Fruit fly (Drosophila melanogaster): ENCODE measurements around the gene CG32988.

Gene CG32988

dm6 chr2L:8845931-8846330, 18.7 kb upstream of the CG32988 start (continued):
- TF ChIP-seq Asciz (GFP tag; optimal IDR thresholded peaks at IDR 0.05) = peak; percentile 67
- TF ChIP-seq dmrt11E (tag; optimal IDR thresholded peaks at IDR 0.05) = peak; percentile 74
- no peak for TF ChIP-seq Eip74EF (GFP tag; optimal IDR thresholded peaks at IDR 0.05)
- TF ChIP-seq CG34376 (GFP tag; optimal IDR thresholded peaks at IDR 0.05) = no peak
- no peak for TF ChIP-seq CG8478 (optimal IDR thresholded peaks at IDR 0.05)
- peak; percentile 53 for TF ChIP-seq CG18262 (tag; optimal IDR thresholded peaks at IDR 0.05)
- TF ChIP-seq cg (GFP tag; optimal IDR thresholded peaks at IDR 0.05) = no peak
- TF ChIP-seq CG8290 (GFP tag; optimal IDR thresholded peaks at IDR 0.05) = peak; percentile 37
- peak; percentile 73 to 78 for TF ChIP-seq CG8290 (tag; optimal IDR thresholded peaks at IDR 0.05)
- TF ChIP-seq seq (GFP tag; IDR thresholded peaks at IDR 0.05) = peak; percentile 44; the same call in 1 of the 2 replicates
- no peak; the same call in 2 of the 3 replicates for TF ChIP-seq CG11560 (tag; IDR thresholded peaks at IDR 0.05)
- TF ChIP-seq CG12299 (tag; optimal IDR thresholded peaks at IDR 0.05) = peak; percentile 64
- peak; percentile 63 for TF ChIP-seq CG13624 (GFP tag; optimal IDR thresholded peaks at IDR 0.05)
- peak; percentile 49 for TF ChIP-seq B-H2 (GFP tag; optimal IDR thresholded peaks at IDR 0.05)
- TF ChIP-seq CG14014 (GFP tag; IDR thresholded peaks at IDR 0.05) = peak; percentile 51; the same call in 1 of the 2 replicates
- no peak for TF ChIP-seq CG13894 (tag; optimal IDR thresholded peaks at IDR 0.05)
- TF ChIP-seq Spps (tag; optimal IDR thresholded peaks at IDR 0.05) = peak; percentile 43
- no peak for TF ChIP-seq CG16813 (GFP tag; IDR thresholded peaks at IDR 0.05; ENCODE audit: partially characterized antibody)
- peak; percentile 74 for TF ChIP-seq CG11723 (GFP tag; optimal IDR thresholded peaks at IDR 0.05)
- no peak for TF ChIP-seq dysf (GFP tag; IDR thresholded peaks at IDR 0.05)
- TF ChIP-seq Neu2 (GFP tag; optimal IDR thresholded peaks at IDR 0.05; ENCODE audit: borderline replicate concordance) = peak; percentile 86
- TF ChIP-seq h (optimal IDR thresholded peaks at IDR 0.05) = no peak
- peak; percentile 58 for TF ChIP-seq Fer3 (tag; optimal IDR thresholded peaks at IDR 0.05)
- peak; percentile 96 for TF ChIP-seq Med (GFP tag)
- TF ChIP-seq Drgx (GFP tag; IDR thresholded peaks at IDR 0.05) = no peak
- peak; percentile 50 for TF ChIP-seq CG12104 (GFP tag; optimal IDR thresholded peaks at IDR 0.05)
- TF ChIP-seq p53 (GFP tag; optimal IDR thresholded peaks at IDR 0.05) = peak; percentile 32
- TF ChIP-seq CG6689 (GFP tag; IDR thresholded peaks at IDR 0.05) = peak; percentile 24; the same call in 1 of the 2 replicates
- peak; percentile 46; the same call in 1 of the 2 replicates for TF ChIP-seq CG16779 (GFP tag; IDR thresholded peaks at IDR 0.05)
- TF ChIP-seq Adf1 (GFP tag; IDR thresholded peaks at IDR 0.05) = no peak
- TF ChIP-seq gro (GFP tag; optimal IDR thresholded peaks at IDR 0.05) = peak; percentile 40
- peak; percentile 79 for TF ChIP-seq bab2 (GFP tag; optimal IDR thresholded peaks at IDR 0.05)
- peak in 1 of 2 experiments; percentile 82 for TF ChIP-seq bsh (GFP tag; optimal IDR thresholded peaks at IDR 0.05)
- peak; percentile 56 for TF ChIP-seq CG18764 (GFP tag; optimal IDR thresholded peaks at IDR 0.05)
- peak; percentile 46 for TF ChIP-seq CG10979 (tag; optimal IDR thresholded peaks at IDR 0.05)
- peak; percentile 33; the same call in 1 of the 2 replicates for TF ChIP-seq stc (GFP tag; IDR thresholded peaks at IDR 0.05)
- TF ChIP-seq row (GFP tag; IDR thresholded peaks at IDR 0.05) = no peak
- TF ChIP-seq CG3065 (GFP tag; optimal IDR thresholded peaks at IDR 0.05) = peak; percentile 85
- no peak for TF ChIP-seq GATAe (GFP tag; conservative IDR thresholded peaks at IDR 0.05)
- no peak for TF ChIP-seq CG7357 (GFP tag; IDR thresholded peaks at IDR 0.05)
- peak; percentile 52 for TF ChIP-seq CG10654 (GFP tag; optimal IDR thresholded peaks at IDR 0.05)
- TF ChIP-seq CG17361 (GFP tag; IDR thresholded peaks at IDR 0.05) = peak; percentile 48; the same call in 1 of the 3 replicates
- TF ChIP-seq CG10267 (tag; optimal IDR thresholded peaks at IDR 0.05) = peak; percentile 30
- TF ChIP-seq stwl (tag; optimal IDR thresholded peaks at IDR 0.05) = peak; percentile 40
- peak; percentile 46; the same call in 1 of the 2 replicates for TF ChIP-seq E2f2 (GFP tag; IDR thresholded peaks at IDR 0.05)
- TF ChIP-seq mld (GFP tag; IDR thresholded peaks at IDR 0.05; ENCODE audit: partially characterized antibody) = no peak
- peak; percentile 84 for TF ChIP-seq MTF-1 (GFP tag; optimal IDR thresholded peaks at IDR 0.05; ENCODE audit: borderline replicate concordance)
- peak; percentile 93 for TF ChIP-seq CG8089 (GFP tag; optimal IDR thresholded peaks at IDR 0.05)
- peak; percentile 76 for TF ChIP-seq Camta (GFP tag; optimal IDR thresholded peaks at IDR 0.05)
- TF ChIP-seq psq (GFP tag; optimal IDR thresholded peaks at IDR 0.05) = peak; percentile 60
- TF ChIP-seq CG10462 (GFP tag; optimal IDR thresholded peaks at IDR 0.05) = peak; percentile 81
- TF ChIP-seq Mes4 (GFP tag; optimal IDR thresholded peaks at IDR 0.05) = peak; percentile 91
